Worm (Caenorhabditis elegans) whole organism, early embryonic: ENCODE results near the gene C16D2.1.

Source experiments
- B0310.2 ChIP-seq: sonication (generic microtip); optimal IDR thresholded peaks from 2 replicates; lab custom pipeline; 2016; ENCODE audit warnings: mild to moderate bottlenecking, missing genetic modification characterization, missing compliant biosample characterization
- aly-1 ChIP-seq: sonication (generic microtip); optimal IDR thresholded peaks from 2 replicates; lab custom pipeline; 2016; ENCODE audit warnings: missing genetic modification characterization, missing compliant biosample characterization
- ama-1 ChIP-seq: fragments of 150-350 bp; optimal IDR thresholded peaks from 2 replicates; lab custom pipeline; 2014
- ceh-13 ChIP-seq: fragments of 200-800 bp; sonication (Bioruptor generic); optimal IDR thresholded peaks from 2 replicates; lab custom pipeline; 2018; ENCODE audit warnings: mild to moderate bottlenecking, missing genetic modification characterization, missing compliant biosample characterization
- ceh-36 ChIP-seq: sonication (generic microtip); optimal IDR thresholded peaks from 2 replicates; lab custom pipeline; 2016; ENCODE audit warnings: missing genetic modification characterization, inconsistent platforms, missing compliant biosample characterization
- flt-1 ChIP-seq: fragments of 200-800 bp; sonication (Bioruptor generic); IDR thresholded peaks from 2 replicates; pipeline ENCODE4 v1.3.6; 2022; ENCODE audit warnings: missing genetic modification characterization, missing compliant biosample characterization
- hmbx-1 ChIP-seq: sonication (generic microtip); optimal IDR thresholded peaks from 2 replicates; lab custom pipeline; 2016; ENCODE audit warnings: mild to moderate bottlenecking, missing genetic modification characterization, missing compliant biosample characterization
- hnd-1 ChIP-seq: sonication (generic microtip); optimal IDR thresholded peaks from 2 replicates; lab custom pipeline; 2016; ENCODE audit warnings: missing genetic modification characterization, missing compliant biosample characterization
- scrt-1 ChIP-seq: fragments of 200-800 bp; sonication (Bioruptor generic); IDR thresholded peaks from 2 replicates; pipeline ENCODE4 v1.3.6; 2022; ENCODE audit warnings: missing genetic modification characterization, missing compliant biosample characterization
- sea-1 ChIP-seq: fragments of 200-800 bp; sonication (Bioruptor generic); conservative IDR thresholded peaks from 2 replicates; pipeline ENCODE4 v1.3.6; 2022; ENCODE audit warnings: missing genetic modification characterization, missing compliant biosample characterization
- tbx-37 ChIP-seq: fragments of 200-800 bp; sonication (Bioruptor generic); conservative IDR thresholded peaks from 2 replicates; pipeline ENCODE4 v1.3.6; 2022; ENCODE audit warnings: missing genetic modification reagents, missing genetic modification characterization, missing compliant biosample characterization
- tra-4 ChIP-seq: sonication (generic microtip); optimal IDR thresholded peaks from 2 replicates; lab custom pipeline; 2017; ENCODE audit warnings: missing genetic modification characterization, missing compliant biosample characterization

DNA sequence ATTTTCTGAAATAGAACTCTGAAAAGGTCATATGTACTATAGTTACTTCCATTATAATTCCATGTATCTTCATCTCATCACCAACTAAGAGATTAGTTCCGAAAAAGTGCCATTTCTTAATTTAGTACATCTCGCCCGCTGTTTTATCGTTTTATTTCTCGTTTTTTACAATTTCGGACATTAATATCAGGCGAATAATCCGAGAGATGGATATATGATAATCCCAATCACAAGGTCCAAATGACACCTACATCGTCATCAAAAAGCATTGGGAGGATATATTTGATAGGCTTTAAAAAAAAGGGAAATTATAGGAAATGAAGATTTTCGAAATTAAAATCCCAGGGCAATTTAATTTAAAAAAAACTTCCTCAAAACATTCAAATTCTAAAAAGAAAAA lies 11.1 kb upstream of the C16D2.1 start:
- TF ChIP-seq hnd-1 (tag; lab: Kevin White, UChicago) (no peak), flt-1 (no peak), ama-1 (lab: Kevin White, UChicago) (no peak), sea-1 (GFP tag; lab: Robert Waterston, UW) (no peak), tra-4 (tag; lab: Kevin White, UChicago) (no peak), ceh-36 (no peak), aly-1 (tag; lab: Kevin White, UChicago) (no peak), ceh-13 (GFP tag; lab: Kevin White, UChicago) (no peak), scrt-1 (GFP tag; lab: Robert Waterston, UW) (no peak), hmbx-1 (tag; lab: Kevin White, UChicago) (no peak), tbx-37 (GFP tag; lab: Robert Waterston, UW) (no peak), B0310.2 (tag; lab: Kevin White, UChicago) (no peak)
